Fruit fly (Drosophila melanogaster): ENCODE measurements around the gene TfIIFalpha.

Gene TfIIFalpha

DNA sequence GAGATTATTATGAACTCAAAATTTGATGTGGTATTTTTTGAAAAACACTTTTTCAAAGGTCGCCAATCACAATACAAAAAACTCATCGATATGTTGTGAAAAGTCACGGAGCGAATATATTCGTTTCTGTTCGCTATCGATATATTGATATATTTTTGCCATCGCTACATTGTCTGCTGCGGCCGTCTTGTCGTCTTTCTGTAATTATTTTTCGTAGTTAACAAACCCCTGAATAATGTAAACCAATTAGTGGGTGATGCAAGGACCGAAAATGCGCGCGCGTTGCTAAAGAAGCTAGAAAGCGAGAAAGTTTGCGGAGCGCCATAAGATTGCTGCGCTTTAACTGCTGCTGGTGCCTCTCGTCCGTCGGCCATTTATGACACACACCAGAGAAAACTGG, 29.5 kb upstream of the TfIIFalpha start, which contains the start of gene Pak:
TSS of gene Pak (plus strand) at position 142 of the 400 bp plus-strand sequence.
- TF ChIP-seq usp (GFP tag; optimal IDR thresholded peaks at IDR 0.05): no peak
- TF ChIP-seq Hr83 (GFP tag; optimal IDR thresholded peaks at IDR 0.05; ENCODE audit: poor library complexity, severe bottlenecking): peak; percentile 91
- peak; percentile 15 for TF ChIP-seq GATAd (GFP tag; optimal IDR thresholded peaks at IDR 0.05)
- TF ChIP-seq Hnf4 (GFP tag; optimal IDR thresholded peaks at IDR 0.05): peak; percentile 29
- peak; percentile 42 for TF ChIP-seq woc (GFP tag; optimal IDR thresholded peaks at IDR 0.05)

DNA sequence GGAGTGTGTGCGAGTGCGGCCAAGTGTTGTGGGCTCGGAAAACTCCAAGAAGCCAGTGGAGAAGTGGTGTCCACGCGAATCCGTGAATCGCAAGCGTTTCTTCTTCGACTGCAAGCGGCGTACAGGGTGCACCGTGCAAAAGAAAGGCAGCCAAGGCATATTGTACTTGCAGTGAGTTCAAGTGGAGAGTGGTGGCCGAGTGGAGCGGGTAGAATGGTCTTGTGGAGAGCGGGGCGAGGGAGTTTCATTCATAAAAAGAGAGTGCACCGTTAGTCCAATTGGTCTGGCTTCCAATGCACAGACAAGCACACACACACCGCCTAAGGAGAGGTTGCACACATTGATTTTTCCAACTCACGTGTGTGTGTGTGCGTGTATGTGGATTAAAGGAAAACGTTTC, 29.1 kb upstream of the TfIIFalpha start:
- TF ChIP-seq Dfd (GFP tag; optimal IDR thresholded peaks at IDR 0.05) (no peak), Jra (GFP tag; optimal IDR thresholded peaks at IDR 0.05) (no peak), tai (GFP tag; optimal IDR thresholded peaks at IDR 0.05) (no peak), Hnf4 (GFP tag; optimal IDR thresholded peaks at IDR 0.05) (no peak), CG9705 (GFP tag; optimal IDR thresholded peaks at IDR 0.05) (no peak), foxo (GFP tag; optimal IDR thresholded peaks at IDR 0.05) (no peak), h (GFP tag; optimal IDR thresholded peaks at IDR 0.05) (no peak), psq (GFP tag; optimal IDR thresholded peaks at IDR 0.05) (no peak), usp (GFP tag; optimal IDR thresholded peaks at IDR 0.05) (no peak), Dif (GFP tag; optimal IDR thresholded peaks at IDR 0.05; ENCODE audit: partially characterized antibody) (no peak), Hr83 (GFP tag; optimal IDR thresholded peaks at IDR 0.05; ENCODE audit: poor library complexity, severe bottlenecking) (no peak), ey (GFP tag; optimal IDR thresholded peaks at IDR 0.05) (no peak), sage (GFP tag; optimal IDR thresholded peaks at IDR 0.05) (no peak), jim (GFP tag; optimal IDR thresholded peaks at IDR 0.05) (no peak), lola (GFP tag; optimal IDR thresholded peaks at IDR 0.05) (no peak)

DNA sequence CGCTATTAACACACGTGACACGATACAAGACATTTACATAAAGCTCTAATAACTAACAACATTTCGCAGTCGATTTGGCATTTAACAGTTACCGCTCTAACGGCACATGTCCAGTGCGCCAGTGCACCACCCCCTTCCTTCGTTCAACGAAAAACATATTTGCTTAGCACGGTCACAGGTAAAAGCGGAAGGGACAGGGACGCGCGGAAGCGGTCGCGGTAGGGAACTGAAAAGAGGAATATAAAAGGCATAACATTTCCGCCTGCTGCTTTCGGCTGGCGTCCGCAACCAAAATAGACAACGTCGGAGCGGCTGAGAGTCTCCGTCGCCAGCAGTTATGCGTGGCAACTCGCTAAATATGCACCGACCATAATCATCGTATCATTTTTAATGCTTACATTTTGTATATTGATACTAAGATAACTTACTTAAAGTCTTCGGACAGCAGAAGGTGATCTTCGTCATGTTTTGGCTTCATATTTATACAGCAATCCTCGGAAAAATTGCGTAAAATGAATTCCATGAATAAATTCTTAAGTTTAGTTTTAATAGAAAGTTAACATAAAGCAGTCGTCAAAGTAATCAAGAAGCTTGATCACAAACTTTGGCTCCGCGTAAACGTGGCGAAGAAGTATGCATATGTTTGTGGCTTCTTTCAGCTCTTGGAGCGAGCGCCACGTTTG, 28.4 kb upstream of the TfIIFalpha start:
- peak; percentile 18 for TF ChIP-seq rgr (GFP tag; optimal IDR thresholded peaks at IDR 0.05)
- no peak for TF ChIP-seq dl (GFP tag; optimal IDR thresholded peaks at IDR 0.05; ENCODE audit: insufficient read depth in 1 of 2, partially characterized antibody in 2 of 2)
- no peak for TF ChIP-seq jim (GFP tag; optimal IDR thresholded peaks at IDR 0.05)
- peak in 1 of 2 experiments; percentile 22 for TF ChIP-seq foxo (GFP tag; optimal IDR thresholded peaks at IDR 0.05)
- no peak for TF ChIP-seq brk (GFP tag; optimal IDR thresholded peaks at IDR 0.05)
- peak; percentile 2 for TF ChIP-seq HLH106 (tag; optimal IDR thresholded peaks at IDR 0.05)
- no peak for TF ChIP-seq Abd-B (GFP tag; optimal IDR thresholded peaks at IDR 0.05)
- TF ChIP-seq psq (GFP tag; optimal IDR thresholded peaks at IDR 0.05): no peak
- no peak for TF ChIP-seq OdsH (GFP tag; optimal IDR thresholded peaks at IDR 0.05)
- TF ChIP-seq Myc (optimal IDR thresholded peaks at IDR 0.05): no peak
- no peak for TF ChIP-seq sv (GFP tag; optimal IDR thresholded peaks at IDR 0.05)
- no peak for TF ChIP-seq dsf (GFP tag; optimal IDR thresholded peaks at IDR 0.05; ENCODE audit: borderline replicate concordance)
- TF ChIP-seq Hnf4 (GFP tag; optimal IDR thresholded peaks at IDR 0.05): no peak
- no peak for TF ChIP-seq Dif (GFP tag; optimal IDR thresholded peaks at IDR 0.05; ENCODE audit: partially characterized antibody)
- TF ChIP-seq GATAd (GFP tag; optimal IDR thresholded peaks at IDR 0.05): no peak

DNA sequence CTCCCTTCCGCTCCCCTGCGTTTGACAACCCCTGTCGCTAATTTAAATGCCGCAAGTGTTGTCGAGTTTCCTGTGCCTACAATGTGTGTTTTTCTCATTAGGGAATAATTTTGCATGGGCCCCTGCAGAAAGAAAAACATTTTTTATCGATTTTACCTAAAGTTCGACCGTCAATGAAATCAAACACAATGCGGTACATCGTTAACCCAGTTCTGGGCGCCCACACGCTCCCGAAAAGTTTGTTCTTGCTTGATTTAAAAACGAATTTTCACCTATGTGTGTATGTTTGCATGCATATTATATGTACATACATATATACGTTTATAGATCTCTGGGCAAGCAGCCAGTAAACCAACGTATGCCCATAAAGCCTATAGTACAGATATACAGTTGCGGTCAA, 27.8 kb upstream of the TfIIFalpha start:
- TF ChIP-seq woc (GFP tag; optimal IDR thresholded peaks at IDR 0.05) (no peak), Hr78 (GFP tag; optimal IDR thresholded peaks at IDR 0.05) (no peak), ey (GFP tag; optimal IDR thresholded peaks at IDR 0.05) (no peak), pan (optimal IDR thresholded peaks at IDR 0.05) (no peak), dl (GFP tag; optimal IDR thresholded peaks at IDR 0.05; ENCODE audit: insufficient read depth in 1 of 2, partially characterized antibody in 2 of 2) (no peak), fru (GFP tag; optimal IDR thresholded peaks at IDR 0.05) (no peak), Mio (GFP tag; optimal IDR thresholded peaks at IDR 0.05) (no peak)

DNA sequence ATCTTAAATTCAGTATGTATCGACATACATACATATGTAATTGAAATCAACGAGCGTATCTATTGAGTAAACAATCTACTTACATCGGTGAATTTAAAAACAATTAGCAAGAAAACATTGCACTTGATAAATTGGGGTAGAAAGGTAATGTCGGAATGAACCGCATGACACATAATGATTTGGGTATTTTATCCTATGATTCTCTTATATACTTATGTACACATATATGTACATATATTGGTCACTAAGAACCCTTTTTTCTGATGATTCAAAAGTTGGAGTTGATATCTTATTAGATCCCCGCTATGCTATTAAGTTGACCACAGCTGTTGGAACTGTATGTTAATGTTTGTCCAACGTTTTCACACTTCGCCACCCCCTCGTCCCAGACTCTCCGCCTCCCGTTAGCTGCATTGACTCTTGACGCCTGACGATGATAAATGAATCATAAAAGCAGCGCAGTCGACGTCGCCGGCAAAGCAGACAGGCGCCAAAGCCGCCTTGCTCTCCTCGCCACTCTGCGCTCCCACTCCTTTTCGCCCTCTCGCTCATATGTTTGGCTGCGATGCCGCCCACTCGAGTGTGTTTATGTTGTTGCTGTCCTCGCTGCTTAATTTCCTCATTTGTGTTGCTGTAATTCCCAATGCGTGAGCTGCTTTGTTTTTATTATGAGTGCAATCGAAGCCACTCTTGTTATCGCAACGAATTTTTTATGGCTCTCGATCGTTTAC, 27.2 kb upstream of the TfIIFalpha start:
- TF ChIP-seq jim (GFP tag; optimal IDR thresholded peaks at IDR 0.05) (no peak), h (GFP tag; optimal IDR thresholded peaks at IDR 0.05) (peak; percentile 14), br (GFP tag; optimal IDR thresholded peaks at IDR 0.05) (peak; percentile 9), N (GFP tag; optimal IDR thresholded peaks at IDR 0.05) (no peak), Hr83 (GFP tag; optimal IDR thresholded peaks at IDR 0.05; ENCODE audit: poor library complexity, severe bottlenecking) (peak; percentile 55), foxo (GFP tag; optimal IDR thresholded peaks at IDR 0.05) (peak in 1 of 2 experiments; percentile 10), CrebA (GFP tag; optimal IDR thresholded peaks at IDR 0.05; ENCODE audit: borderline replicate concordance) (no peak), HLH106 (tag; optimal IDR thresholded peaks at IDR 0.05) (peak; percentile 23), Rel (GFP tag; optimal IDR thresholded peaks at IDR 0.05) (peak; percentile 28), Rel (tag; optimal IDR thresholded peaks at IDR 0.05) (peak; percentile 81), dl (GFP tag; optimal IDR thresholded peaks at IDR 0.05; ENCODE audit: insufficient read depth in 1 of 2, partially characterized antibody in 2 of 2) (peak in 1 of 2 experiments; percentile 40), Jra (GFP tag; optimal IDR thresholded peaks at IDR 0.05) (no peak)
